Worm (Caenorhabditis elegans): ENCODE results near the gene B0336.7.

The B0336.7 gene

DNA sequence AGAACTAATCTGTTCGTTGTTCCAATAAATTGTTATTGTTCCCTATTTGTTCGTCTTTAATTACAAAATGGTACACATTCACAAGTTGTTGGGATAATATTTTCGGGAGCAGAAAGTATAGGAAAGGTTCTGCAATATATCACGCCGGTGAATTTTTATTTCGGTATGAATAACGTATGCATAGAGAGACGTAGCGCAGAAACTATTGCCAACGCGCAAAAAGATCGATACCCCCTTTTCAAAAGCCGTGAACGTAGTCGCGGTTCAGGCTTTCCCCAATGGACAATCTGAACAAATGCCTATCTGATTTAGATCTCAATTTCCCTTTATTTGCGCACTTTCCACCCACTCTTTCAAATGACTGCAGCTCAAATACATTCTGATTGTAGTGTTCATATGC, 17.0 kb downstream of the B0336.7 start, which contains the start of gene pst-2:
Gene pst-2, plus strand, starts transcription at position 293 of the 400 bp plus-strand sequence.
- TF ChIP-seq nhr-25 (tag; optimal IDR thresholded peaks at IDR 0.05), result peak; percentile 13
- TF ChIP-seq egl-5 (tag; optimal IDR thresholded peaks at IDR 0.05), result no peak
- no peak for TF ChIP-seq elt-3 (tag; optimal IDR thresholded peaks at IDR 0.05)

DNA sequence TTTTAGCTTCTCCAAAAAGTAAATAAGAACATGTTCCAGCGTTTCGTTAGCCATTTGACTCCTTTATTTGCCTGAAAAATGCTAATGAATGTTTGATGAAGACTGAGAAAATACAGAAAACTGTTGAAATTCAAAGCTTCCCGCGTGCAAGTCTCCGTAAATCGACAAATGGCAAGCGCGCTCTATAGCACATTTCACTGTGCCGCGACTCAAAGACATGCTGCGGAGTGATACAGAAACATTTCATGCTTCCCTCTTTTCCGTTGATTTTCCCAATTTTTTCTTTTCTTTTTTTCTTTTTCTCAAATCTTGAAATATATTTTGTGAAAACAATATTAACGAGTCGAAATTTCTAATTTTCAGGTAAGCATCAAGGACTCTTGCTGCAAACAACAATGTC, 18.2 kb downstream of the B0336.7 start, which contains the start of the genes ska-3 and rps-12:
Gene ska-3, minus strand, starts transcription at position 71 of the 400 bp plus-strand sequence.
Gene rps-12, plus strand, starts transcription at position 364 of the 400 bp plus-strand sequence.
- TF ChIP-seq R02D3.7 (tag; optimal IDR thresholded peaks at IDR 0.05) (peak; percentile 100), snpc-4 (tag; optimal IDR thresholded peaks at IDR 0.05) (peak; percentile 94), fkh-10 (GFP tag; optimal IDR thresholded peaks at IDR 0.05) (peak; percentile 97), lin-15B (tag; optimal IDR thresholded peaks at IDR 0.05) (peak; percentile 100), zag-1 (tag; optimal IDR thresholded peaks at IDR 0.05) (peak; percentile 70), aly-2 (tag; optimal IDR thresholded peaks at IDR 0.05) (no peak), nhr-76 (tag; optimal IDR thresholded peaks at IDR 0.05) (peak; percentile 69), ceh-28 (tag; optimal IDR thresholded peaks at IDR 0.05) (peak; percentile 94), nhr-12 (tag; optimal IDR thresholded peaks at IDR 0.05) (no peak), lsy-12 (tag; optimal IDR thresholded peaks at IDR 0.05) (peak; percentile 99), elt-1 (tag; optimal IDR thresholded peaks at IDR 0.05) (peak; percentile 93), mdl-1 (tag; optimal IDR thresholded peaks at IDR 0.05) (peak; percentile 86), sea-2 (GFP tag; optimal IDR thresholded peaks at IDR 0.05) (no peak), mml-1 (tag; optimal IDR thresholded peaks at IDR 0.05) (no peak), eor-1 (tag; optimal IDR thresholded peaks at IDR 0.05) (no peak), skn-1 (tag; optimal IDR thresholded peaks at IDR 0.05) (peak; percentile 95), pha-4 (tag; optimal IDR thresholded peaks at IDR 0.05) (peak; percentile 100), nhr-11 (tag; optimal IDR thresholded peaks at IDR 0.05) (peak; percentile 96), ama-1 (optimal IDR thresholded peaks at IDR 0.05) (peak; percentile 95), unc-39 (tag; optimal IDR thresholded peaks at IDR 0.05) (no peak), nhr-77 (tag; optimal IDR thresholded peaks at IDR 0.05) (peak; percentile 95), elt-2 (tag; optimal IDR thresholded peaks at IDR 0.05) (peak; percentile 89), daf-12 (tag; optimal IDR thresholded peaks at IDR 0.05) (peak; percentile 75), nfya-1 (tag; optimal IDR thresholded peaks at IDR 0.05; ENCODE audit: insufficient read depth) (peak; percentile 99), elt-3 (tag; optimal IDR thresholded peaks at IDR 0.05) (peak; percentile 38 to 97 (median 91)), tbx-2 (tag; optimal IDR thresholded peaks at IDR 0.05) (peak; percentile 92), hmg-11 (tag; optimal IDR thresholded peaks at IDR 0.05) (peak; percentile 71), nhr-28 (tag; optimal IDR thresholded peaks at IDR 0.05) (peak; percentile 42), nhr-67 (tag; optimal IDR thresholded peaks at IDR 0.05) (peak; percentile 63), nhr-43 (tag; optimal IDR thresholded peaks at IDR 0.05; ENCODE audit: poor library complexity, severe bottlenecking) (peak; percentile 98), ceh-16 (tag; optimal IDR thresholded peaks at IDR 0.05) (no peak), nhr-25 (tag; optimal IDR thresholded peaks at IDR 0.05) (peak; percentile 100), nhr-23 (tag; optimal IDR thresholded peaks at IDR 0.05) (peak; percentile 100), ZK546.5 (tag; optimal IDR thresholded peaks at IDR 0.05) (peak; percentile 78), egl-27 (tag; optimal IDR thresholded peaks at IDR 0.05) (peak; percentile 93), nhr-237 (tag; optimal IDR thresholded peaks at IDR 0.05) (no peak), unc-62 (GFP tag; optimal IDR thresholded peaks at IDR 0.05) (peak; percentile 87), egl-5 (tag; optimal IDR thresholded peaks at IDR 0.05) (peak; percentile 98), fkh-2 (tag; optimal IDR thresholded peaks at IDR 0.05) (peak; percentile 54), ceh-82 (tag; optimal IDR thresholded peaks at IDR 0.05) (peak; percentile 95), ceh-9 (tag; optimal IDR thresholded peaks at IDR 0.05) (no peak), fos-1 (tag; optimal IDR thresholded peaks at IDR 0.05) (peak; percentile 90), ztf-11 (tag; optimal IDR thresholded peaks at IDR 0.05) (no peak), lin-39 (tag; optimal IDR thresholded peaks at IDR 0.05) (peak; percentile 99), pqm-1 (tag; optimal IDR thresholded peaks at IDR 0.05) (peak; percentile 94), ztf-4 (tag; optimal IDR thresholded peaks at IDR 0.05) (peak; percentile 92), jun-1 (tag; optimal IDR thresholded peaks at IDR 0.05) (peak; percentile 98)

All from whole organism, L3 larva.